Worm (Caenorhabditis elegans): ENCODE results near the gene T24E12.11.

T24E12.11 gene

DNA sequence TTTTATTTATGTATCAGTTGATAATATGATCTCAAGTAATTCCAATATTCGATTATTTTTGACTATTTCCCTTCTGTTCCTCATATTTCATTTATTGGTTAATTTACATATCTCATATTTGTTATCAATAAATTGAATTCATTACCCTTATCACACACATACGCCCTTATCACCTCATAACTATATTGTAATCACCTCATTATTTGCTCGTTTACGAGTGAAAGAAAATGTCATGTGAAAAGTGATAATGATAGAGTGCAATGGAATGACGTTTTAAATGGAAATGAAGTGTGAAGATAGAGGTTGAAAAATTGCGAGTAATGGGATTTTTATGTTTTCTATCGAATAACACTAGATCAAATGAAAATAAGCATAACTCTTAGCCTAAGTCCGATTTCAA lies 7.2 kb upstream of the T24E12.11 start:
- no peak for TF ChIP-seq lsy-27 (tag; optimal IDR thresholded peaks at IDR 0.05; ENCODE audit: borderline replicate concordance, insufficient read depth)
- TF ChIP-seq nhr-80 (tag; optimal IDR thresholded peaks at IDR 0.05): peak; percentile 92
- peak; percentile 52; the same call in 1 of the 2 replicates for TF ChIP-seq nfyb-1 (GFP tag; IDR thresholded peaks at IDR 0.05)
- TF ChIP-seq atf-7 (tag; optimal IDR thresholded peaks at IDR 0.05): peak; percentile 84
- peak; percentile 19 for TF ChIP-seq unc-62 (GFP tag; optimal IDR thresholded peaks at IDR 0.05)
- peak; percentile 65 for TF ChIP-seq ztf-22 (GFP tag; optimal IDR thresholded peaks at IDR 0.05)
- TF ChIP-seq ets-4 (GFP tag; optimal IDR thresholded peaks at IDR 0.05): peak; percentile 95
- no peak for TF ChIP-seq cebp-2 (GFP tag; IDR thresholded peaks at IDR 0.05)
- peak; percentile 26 for TF ChIP-seq pha-4 (tag; optimal IDR thresholded peaks at IDR 0.05)
- no peak for TF ChIP-seq dpff-1 (tag; optimal IDR thresholded peaks at IDR 0.05)
- TF ChIP-seq hrde-1 (tag; optimal IDR thresholded peaks at IDR 0.05; ENCODE audit: borderline replicate concordance): no peak
- 0 out of 2 replicates have a peak, but pooled peaks have one; percentile 34 for TF ChIP-seq dox-1 (GFP tag; IDR thresholded peaks at IDR 0.05)
- TF ChIP-seq cebp-1 (GFP tag; IDR thresholded peaks at IDR 0.05): peak; percentile 10; the same call in 1 of the 2 replicates
- no peak for TF ChIP-seq cebp-1 (tag; optimal IDR thresholded peaks at IDR 0.05)

DNA sequence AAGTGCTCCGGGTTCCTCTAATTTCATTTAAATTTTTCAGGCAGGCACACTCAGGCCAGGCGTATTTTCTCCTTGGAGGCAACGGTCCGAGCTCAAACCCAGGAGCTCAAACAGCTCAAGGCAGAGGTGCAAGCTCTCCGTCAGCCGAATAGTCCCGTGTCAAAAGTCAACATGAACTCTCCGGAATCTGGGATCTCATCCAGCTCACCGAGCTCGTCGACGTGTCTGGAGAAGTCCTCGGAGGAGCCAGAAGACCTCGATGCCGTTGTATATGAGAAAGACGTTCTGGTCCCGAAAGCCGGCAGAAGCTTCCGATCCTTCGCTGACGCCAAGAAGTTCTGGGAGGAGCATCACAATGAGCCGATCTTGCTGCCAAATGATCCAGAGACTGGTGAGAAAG lies 6.4 kb upstream of the T24E12.11 start:
- TF ChIP-seq fkh-3 (tag; optimal IDR thresholded peaks at IDR 0.05) (no peak), lin-35 (GFP tag; optimal IDR thresholded peaks at IDR 0.05) (no peak), zfh-2 (GFP tag; conservative IDR thresholded peaks at IDR 0.05) (peak; percentile 70), nfya-1 (tag; optimal IDR thresholded peaks at IDR 0.05; ENCODE audit: borderline replicate concordance, insufficient read depth) (no peak), F10E7.11 (tag; optimal IDR thresholded peaks at IDR 0.05) (no peak), nfya-2 (GFP tag; IDR thresholded peaks at IDR 0.05) (no peak)

DNA sequence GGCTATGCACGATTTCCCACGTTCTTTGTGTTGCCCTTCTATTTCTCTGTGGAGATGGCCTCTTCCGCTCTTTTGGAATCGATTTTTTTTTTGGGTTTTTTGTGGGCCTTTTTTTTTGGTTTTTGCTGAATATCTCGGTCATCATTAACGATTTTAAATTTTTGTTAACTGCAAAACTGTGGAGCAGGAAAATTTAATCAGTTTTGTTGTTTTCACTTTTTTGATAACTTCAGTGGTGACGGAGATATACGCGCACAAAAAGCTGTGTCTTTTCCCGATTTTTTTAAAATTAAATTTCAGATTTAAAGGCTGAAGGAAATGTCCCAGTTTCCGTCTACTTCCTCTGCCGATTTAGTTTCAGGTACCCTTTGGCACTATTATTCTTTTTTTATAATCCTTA lies 5.9 kb upstream of the T24E12.11 start, which contains the start of gene T24E12.1:
TSS of gene T24E12.1 (plus strand) at position 301 of the 400 bp plus-strand sequence.
- no peak for TF ChIP-seq F57C9.4 (tag; optimal IDR thresholded peaks at IDR 0.05)
- TF ChIP-seq aptf-2 (GFP tag; conservative IDR thresholded peaks at IDR 0.05): peak; percentile 84; the same call in 1 of the 2 replicates

DNA sequence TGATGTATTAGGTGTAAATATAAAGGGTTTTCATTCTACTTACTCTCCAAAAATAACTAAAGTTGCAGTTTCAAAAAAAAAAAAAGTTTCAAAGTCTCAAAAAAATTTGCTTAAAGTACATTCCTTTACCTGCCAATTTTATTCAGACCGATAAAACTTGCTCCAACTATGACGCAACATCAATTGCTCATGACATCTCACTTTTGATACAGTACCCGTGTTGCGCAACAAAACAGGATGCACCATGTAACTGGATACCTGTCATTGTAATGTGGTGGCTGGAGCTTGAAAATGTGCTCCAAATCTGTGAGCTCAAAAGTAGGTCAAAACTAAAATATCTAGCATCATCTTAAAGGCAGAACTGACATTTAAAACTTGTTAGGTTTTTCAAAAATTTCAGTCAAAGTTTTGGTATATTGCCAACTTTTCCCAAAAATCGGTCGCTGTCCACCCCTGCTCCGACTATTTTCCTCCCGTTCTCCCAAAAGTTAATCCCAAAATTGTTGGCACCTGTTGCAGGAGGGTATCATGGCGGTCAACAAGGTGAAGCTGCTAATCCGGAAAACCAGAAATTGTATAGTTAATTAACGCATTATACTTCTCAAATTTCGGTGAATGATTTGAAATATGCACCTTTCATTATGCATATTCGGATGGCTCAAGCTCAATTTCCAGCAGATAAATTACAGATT lies 3.1 kb upstream of the T24E12.11 start, which contains the start of gene T24E12.2:
TSS of gene T24E12.2 (plus strand) at position 642 of the 692 bp plus-strand sequence.
- TF ChIP-seq dpl-1 (GFP tag; optimal IDR thresholded peaks at IDR 0.05): no peak
- no peak for TF ChIP-seq lag-1 (GFP tag; IDR thresholded peaks at IDR 0.05)
- TF ChIP-seq egl-44 (GFP tag; IDR thresholded peaks at IDR 0.05): no peak
- no peak for TF ChIP-seq gei-17 (GFP tag; optimal IDR thresholded peaks at IDR 0.05)
- no peak for TF ChIP-seq ztf-28 (GFP tag; IDR thresholded peaks at IDR 0.05)
- TF ChIP-seq F23B12.7 (tag; optimal IDR thresholded peaks at IDR 0.05; ENCODE audit: insufficient read depth): no peak
- no peak for TF ChIP-seq ccch-3 (GFP tag; optimal IDR thresholded peaks at IDR 0.05)
- TF ChIP-seq ceh-27 (GFP tag; optimal IDR thresholded peaks at IDR 0.05): no peak
- TF ChIP-seq mel-28 (tag; optimal IDR thresholded peaks at IDR 0.05; ENCODE audit: borderline replicate concordance): no peak
- TF ChIP-seq nfya-2 (GFP tag; IDR thresholded peaks at IDR 0.05): no peak
- no peak for TF ChIP-seq B0035.1 (tag; optimal IDR thresholded peaks at IDR 0.05)
- TF ChIP-seq Y56A3A.18 (GFP tag; IDR thresholded peaks at IDR 0.05): no peak
- TF ChIP-seq snpc-1.1 (tag; optimal IDR thresholded peaks at IDR 0.05; ENCODE audit: insufficient read depth): no peak
- TF ChIP-seq madf-6 (GFP tag; IDR thresholded peaks at IDR 0.05): no peak
- TF ChIP-seq hrde-1 (tag; optimal IDR thresholded peaks at IDR 0.05; ENCODE audit: borderline replicate concordance): no peak
- TF ChIP-seq hlh-12 (tag; optimal IDR thresholded peaks at IDR 0.05): no peak
- no peak for TF ChIP-seq efl-1 (GFP tag; optimal IDR thresholded peaks at IDR 0.05)
